Worm (Caenorhabditis elegans) whole organism, L1 larva: ENCODE data around the gene polh-1.
A peak's percentile ranks its signal among the peaks of the same experiment; 100 is the strongest.

ENCODE experiments used
- C04F5.9 ChIP-seq: sonication (generic microtip); optimal IDR thresholded peaks from 2 replicates; lab custom pipeline; 2016; ENCODE audit warnings: missing genetic modification characterization, missing compliant biosample characterization
- C16A3.4 ChIP-seq: fragments of 150-350 bp; optimal IDR thresholded peaks from 2 replicates; lab custom pipeline; 2014; ENCODE audit warnings: missing biosample characterization, missing genetic modification characterization
- F16B12.6 ChIP-seq: fragments of 150-350 bp; optimal IDR thresholded peaks from 2 replicates; lab custom pipeline; 2014; ENCODE audit warnings: missing biosample characterization, missing genetic modification characterization
- aha-1 ChIP-seq: fragments of 150-350 bp; optimal IDR thresholded peaks from 2 replicates; lab custom pipeline; 2014; ENCODE audit warnings: missing biosample characterization, missing genetic modification characterization
- alr-1 ChIP-seq: fragments of 200-800 bp; sonication (Bioruptor generic); optimal IDR thresholded peaks from 2 replicates; lab custom pipeline; 2018; ENCODE audit warnings: borderline replicate concordance, mild to moderate bottlenecking, missing genetic modification characterization, missing compliant biosample characterization
- aly-2 ChIP-seq: fragments of 150-350 bp; optimal IDR thresholded peaks from 2 replicates; lab custom pipeline; 2014; ENCODE audit warnings: missing biosample characterization, missing genetic modification characterization
- ceh-82 ChIP-seq, 3 experiments: fragments of 150-350 bp in 1 of 3; sonication (generic microtip) in 2 of 3; optimal IDR thresholded peaks; 2 replicates each; lab custom pipeline; 2014 to 2017; ENCODE audit warnings: missing biosample characterization in 3 of 3, missing genetic modification characterization in 3 of 3
- ceh-88 ChIP-seq: fragments of 200-800 bp; sonication (Bioruptor generic); IDR thresholded peaks from 2 replicates; pipeline ENCODE4 v1.3.6; 2022; ENCODE audit warnings: missing genetic modification characterization, missing compliant biosample characterization
- ces-1 ChIP-seq: fragments of 150-350 bp; optimal IDR thresholded peaks from 2 replicates; lab custom pipeline; 2014; ENCODE audit warnings: missing biosample characterization, missing genetic modification reagents, missing genetic modification characterization
- dpl-1 ChIP-seq, 3 experiments: fragments of 150-350 bp in 2 of 3; sonication (generic microtip) in 1 of 3; optimal IDR thresholded peaks; 2 replicates each; lab custom pipeline; 2014 to 2017; ENCODE audit warnings: missing biosample characterization in 3 of 3, missing genetic modification characterization in 3 of 3, missing genetic modification reagents in 3 of 3
- efl-1 ChIP-seq, 4 experiments: fragments of 150-350 bp; optimal IDR thresholded peaks in 3 of 4; peaks in 1 of 4; 1 replicate in 1 of 4; 2 replicates in 3 of 4; lab custom pipeline; 2014; ENCODE audit warnings: missing biosample characterization in 2 of 4, missing genetic modification characterization in 2 of 4, missing genetic modification reagents in 2 of 4
- egl-13 ChIP-seq: sonication (generic microtip); optimal IDR thresholded peaks from 2 replicates; lab custom pipeline; 2016; ENCODE audit warnings: missing genotype, missing genetic modification reagents, missing genetic modification characterization, missing compliant biosample characterization
- egl-27 ChIP-seq, 2 experiments: fragments of 150-350 bp in 1 of 2; sonication (generic microtip); optimal IDR thresholded peaks; 3 replicates each; lab custom pipeline; 2017 to 2018; ENCODE audit warnings: missing biosample characterization in 2 of 2, missing genetic modification characterization in 2 of 2, missing genetic modification reagents in 2 of 2
- elt-2 ChIP-seq: sonication (generic microtip); optimal IDR thresholded peaks from 2 replicates; lab custom pipeline; 2016; ENCODE audit warnings: missing genetic modification characterization, mild to moderate bottlenecking, inconsistent platforms, missing compliant biosample characterization, missing genetic modification reagents
- fkh-10 ChIP-seq: sonication (generic microtip); optimal IDR thresholded peaks from 2 replicates; lab custom pipeline; 2017; ENCODE audit warnings: missing biosample characterization, missing genetic modification reagents, missing genetic modification characterization
- fkh-8 ChIP-seq: sonication (generic microtip); optimal IDR thresholded peaks from 2 replicates; lab custom pipeline; 2016; ENCODE audit warnings: mild to moderate bottlenecking, missing genetic modification characterization, missing compliant biosample characterization
- fos-1 ChIP-seq: fragments of 150-350 bp; optimal IDR thresholded peaks from 2 replicates; lab custom pipeline; 2014; ENCODE audit warnings: missing biosample characterization, missing genetic modification characterization
- grh-1 ChIP-seq: fragments of 200-800 bp; sonication (Bioruptor generic); IDR thresholded peaks from 2 replicates; pipeline ENCODE4 v1.3.6; 2022; ENCODE audit warnings: missing genetic modification reagents, missing genetic modification characterization, missing compliant biosample characterization
- isw-1 ChIP-seq: fragments of 200-800 bp; sonication (Bioruptor generic); IDR thresholded peaks from 2 replicates; pipeline ENCODE4 v1.3.6; 2022; ENCODE audit warnings: missing genetic modification characterization, missing compliant biosample characterization
- jun-1 ChIP-seq: fragments of 150-350 bp; optimal IDR thresholded peaks from 2 replicates; lab custom pipeline; 2014; ENCODE audit warnings: missing biosample characterization, missing genetic modification reagents, missing genetic modification characterization
- lin-15B ChIP-seq: fragments of 150-350 bp; sonication (generic microtip); optimal IDR thresholded peaks from 3 replicates; lab custom pipeline; 2014; ENCODE audit warnings: missing biosample characterization, missing genetic modification characterization
- lsy-2 ChIP-seq, 2 experiments: fragments of 150-350 bp; optimal IDR thresholded peaks; 2 replicates each; lab custom pipeline; 2014; ENCODE audit warnings: missing biosample characterization in 2 of 2, missing genetic modification characterization in 2 of 2
- mep-1 ChIP-seq: fragments of 150-350 bp; optimal IDR thresholded peaks from 2 replicates; lab custom pipeline; 2014; ENCODE audit warnings: missing biosample characterization, missing genetic modification characterization
- nhr-11 ChIP-seq: fragments of 150-350 bp; optimal IDR thresholded peaks from 2 replicates; lab custom pipeline; 2014; ENCODE audit warnings: missing biosample characterization, missing genetic modification characterization
- nhr-47 ChIP-seq: sonication (generic microtip); optimal IDR thresholded peaks from 2 replicates; lab custom pipeline; 2016; ENCODE audit warnings: mild to moderate bottlenecking, missing genetic modification characterization, moderate library complexity, missing compliant biosample characterization
- nhr-71 ChIP-seq: sonication (generic microtip); optimal IDR thresholded peaks from 2 replicates; lab custom pipeline; 2016; ENCODE audit warnings: mild to moderate bottlenecking, missing genetic modification characterization, moderate library complexity, missing compliant biosample characterization
- nhr-90 ChIP-seq: sonication (generic microtip); optimal IDR thresholded peaks from 2 replicates; lab custom pipeline; 2016; ENCODE audit warnings: mild to moderate bottlenecking, missing genetic modification characterization, missing compliant biosample characterization; ENCODE audit not compliant: poor library complexity
- pag-3 ChIP-seq: sonication (generic microtip); optimal IDR thresholded peaks from 2 replicates; lab custom pipeline; 2017; ENCODE audit warnings: missing genetic modification characterization, mild to moderate bottlenecking, missing compliant biosample characterization, antibody characterized with exemption, borderline replicate concordance; ENCODE audit not compliant: insufficient read depth
- pqm-1 ChIP-seq: sonication (generic microtip); optimal IDR thresholded peaks from 3 replicates; lab custom pipeline; 2017; ENCODE audit warnings: missing biosample characterization, missing genetic modification characterization
- rnt-1 ChIP-seq: sonication (generic microtip); optimal IDR thresholded peaks from 2 replicates; lab custom pipeline; 2016; ENCODE audit warnings: mild to moderate bottlenecking, missing genetic modification characterization, moderate library complexity, missing compliant biosample characterization
- sox-4 ChIP-seq: sonication (generic microtip); optimal IDR thresholded peaks from 2 replicates; lab custom pipeline; 2016; ENCODE audit warnings: missing genetic modification characterization, missing compliant biosample characterization
- sup-37 ChIP-seq: fragments of 200-800 bp; sonication (Bioruptor generic); optimal IDR thresholded peaks from 2 replicates; lab custom pipeline; 2018; ENCODE audit warnings: mild to moderate bottlenecking, missing genetic modification characterization, missing compliant biosample characterization
- swsn-7 ChIP-seq: sonication (generic microtip); optimal IDR thresholded peaks from 2 replicates; lab custom pipeline; 2016; ENCODE audit warnings: missing genetic modification characterization, missing compliant biosample characterization
- unc-130 ChIP-seq: fragments of 150-350 bp; optimal IDR thresholded peaks from 2 replicates; lab custom pipeline; 2017; ENCODE audit warnings: missing biosample characterization, missing genetic modification characterization, inconsistent platforms
- unc-98 ChIP-seq: fragments of 200-800 bp; sonication (Bioruptor generic); IDR thresholded peaks from 2 replicates; pipeline ENCODE4 v1.3.6; 2022; ENCODE audit warnings: missing genetic modification characterization, missing compliant biosample characterization
- zip-4 ChIP-seq: fragments of 200-800 bp; sonication (Bioruptor generic); optimal IDR thresholded peaks from 2 replicates; lab custom pipeline; 2018; ENCODE audit warnings: mild to moderate bottlenecking, missing genetic modification characterization, moderate library complexity, missing compliant biosample characterization
- ztf-11 ChIP-seq, 2 experiments: sonication (generic microtip); optimal IDR thresholded peaks; 2 replicates each; lab custom pipeline; 2016 to 2017; ENCODE audit warnings: missing genetic modification characterization in 2 of 2, missing biosample characterization in 1 of 2, missing compliant biosample characterization in 1 of 2
- ztf-4 ChIP-seq: fragments of 150-350 bp; optimal IDR thresholded peaks from 2 replicates; lab custom pipeline; 2014; ENCODE audit warnings: missing biosample characterization, missing genetic modification characterization

polh-1 gene

ce11 chrIII:1987693-1988092 lies 37.6 kb upstream of the polh-1 start, which contains the start of gene Y39A3B.8:
TSS of gene Y39A3B.8 (plus strand) at chrIII:1987993.
- TF ChIP-seq F16B12.6 (tag; lab: Kevin White, UChicago) (no peak), efl-1 (optimal IDR thresholded peaks at IDR 0.05; lab: Kevin White, UChicago) (no peak), efl-1 (GFP tag; optimal IDR thresholded peaks at IDR 0.05 in 1 of 2; lab: Kevin White, UChicago) (peak in 1 of 2 experiments; percentile 29)

DNA sequence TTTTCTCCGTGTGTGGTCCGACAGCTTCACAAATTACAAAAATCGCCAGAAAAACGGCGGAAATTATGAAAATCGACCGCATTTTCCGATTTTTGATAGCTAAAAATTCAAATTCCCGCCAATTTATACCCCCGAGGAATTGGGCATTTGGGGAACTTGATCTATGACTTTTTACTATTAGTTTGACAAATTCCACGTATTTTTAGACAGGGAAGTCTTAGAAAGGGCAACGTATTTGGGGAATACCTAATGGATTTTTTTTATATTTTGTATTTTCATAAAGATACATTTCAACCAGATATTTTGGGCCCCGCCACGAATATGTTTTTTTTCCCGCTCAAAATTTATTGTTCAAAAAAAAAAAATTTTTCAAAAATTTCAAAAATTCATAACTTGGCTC lies 34.8 kb upstream of the polh-1 start, which contains the start of gene Y39A3B.7:
TSS of gene Y39A3B.7 (minus strand) at position 101 of the 400 bp plus-strand sequence.
- TF ChIP-seq isw-1 (no peak), nhr-11 (tag; lab: Kevin White, UChicago) (no peak), efl-1 (optimal IDR thresholded peaks at IDR 0.05; lab: Kevin White, UChicago) (no peak), efl-1 (GFP tag; optimal IDR thresholded peaks at IDR 0.05 in 1 of 2; lab: Kevin White, UChicago) (peak in 1 of 2 experiments; percentile 9), ztf-4 (tag; lab: Kevin White, UChicago) (no peak), unc-98 (GFP tag; lab: Robert Waterston, UW) (no peak)

DNA sequence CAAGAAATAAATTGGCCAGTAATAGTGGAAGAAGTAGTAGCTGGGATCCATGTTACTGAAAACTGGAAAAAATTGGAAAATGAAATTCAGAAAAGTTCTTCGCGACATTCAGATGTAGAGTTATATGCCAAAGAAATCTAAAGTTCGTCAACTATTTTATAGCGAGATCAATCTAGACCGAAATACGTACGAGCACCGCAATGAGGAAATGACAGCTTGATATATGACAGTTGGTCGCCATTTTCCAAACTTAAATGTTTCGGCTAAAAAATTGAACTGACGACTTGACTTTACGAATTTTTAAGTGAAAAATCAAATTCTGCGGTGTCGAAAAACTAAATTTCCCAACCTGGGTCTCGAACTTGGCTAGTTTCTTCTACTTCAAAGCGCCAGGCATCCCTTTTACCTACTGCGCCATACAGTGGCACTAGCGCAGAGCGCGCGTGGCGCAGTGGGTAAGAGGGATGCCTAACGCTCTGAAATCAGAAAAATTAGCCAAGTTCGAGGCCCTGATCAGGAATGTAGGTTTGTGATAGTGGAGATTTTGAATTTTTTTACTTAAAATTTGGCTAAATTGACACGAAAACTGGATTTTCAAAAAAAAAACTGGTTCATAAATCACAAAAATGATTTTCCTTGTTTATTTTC lies 32.7 kb upstream of the polh-1 start, which contains the start of gene srd-66:
TSS of gene srd-66 (minus strand) at position 51 of the 648 bp plus-strand sequence.
- no peak for TF ChIP-seq C16A3.4 (tag; lab: Kevin White, UChicago)
- TF ChIP-seq rnt-1 (tag; lab: Kevin White, UChicago): no peak
- no peak for TF ChIP-seq egl-27 (tag; optimal IDR thresholded peaks at IDR 0.05; lab: Kevin White, UChicago)
- TF ChIP-seq grh-1 (GFP tag; lab: Robert Waterston, UW): no peak
- TF ChIP-seq ztf-11 (tag; optimal IDR thresholded peaks at IDR 0.05; lab: Kevin White, UChicago): no peak
- TF ChIP-seq nhr-47 (tag; lab: Kevin White, UChicago): no peak
- TF ChIP-seq pag-3 (tag; lab: Kevin White, UChicago): no peak
- TF ChIP-seq nhr-90 (tag; lab: Kevin White, UChicago): no peak
- TF ChIP-seq mep-1 (tag; lab: Kevin White, UChicago): no peak
- no peak for TF ChIP-seq fos-1 (tag; lab: Kevin White, UChicago)
- TF ChIP-seq ceh-82 (tag; optimal IDR thresholded peaks at IDR 0.05; lab: Kevin White, UChicago): no peak
- TF ChIP-seq ceh-88 (GFP tag; lab: Robert Waterston, UW): no peak
- no peak for TF ChIP-seq unc-130 (tag; lab: Kevin White, UChicago)
- no peak for TF ChIP-seq elt-2
- TF ChIP-seq egl-13 (tag; lab: Kevin White, UChicago): no peak
- TF ChIP-seq swsn-7 (tag; lab: Kevin White, UChicago): no peak
- no peak for TF ChIP-seq C04F5.9 (tag; lab: Kevin White, UChicago)
- TF ChIP-seq, all 84 proteins: peak for 0

- TF ChIP-seq sup-37 (GFP tag; lab: Kevin White, UChicago) (no peak), fkh-8 (tag; lab: Kevin White, UChicago) (no peak), fkh-10 (no peak), lsy-2 (tag; optimal IDR thresholded peaks at IDR 0.05; lab: Kevin White, UChicago) (no peak), alr-1 (tag; lab: Kevin White, UChicago) (no peak), pqm-1 (tag; lab: Kevin White, UChicago) (no peak), dpl-1 (GFP tag; optimal IDR thresholded peaks at IDR 0.05; lab: Kevin White, UChicago) (no peak), lin-15B (tag; lab: Kevin White, UChicago) (no peak), jun-1 (tag; lab: Kevin White, UChicago) (no peak), ces-1 (no peak), aly-2 (no peak), zip-4 (GFP tag; lab: Kevin White, UChicago) (no peak), swsn-7 (tag; lab: Kevin White, UChicago) (no peak), aha-1 (tag; lab: Kevin White, UChicago) (no peak), sox-4 (tag; lab: Kevin White, UChicago) (no peak), nhr-71 (tag; lab: Kevin White, UChicago) (no peak)
Observed at ce11 chrIII:1981467-1981866, 31.4 kb upstream of the polh-1 start.
